Fruit fly (Drosophila melanogaster) whole organism, prepupa: ENCODE measurements around the gene eIF3l.

Experiments
- Blimp-1 ChIP-seq: fragments of 200-800 bp; sonication (Bioruptor generic); optimal IDR thresholded peaks from 3 replicates; lab custom pipeline; 2017; ENCODE audit warnings: missing biosample characterization, missing genetic modification characterization, mild to moderate bottlenecking, moderate library complexity, missing genetic modification reagents
- CG10669 ChIP-seq: fragments of 200-800 bp; sonication (Bioruptor generic); optimal IDR thresholded peaks from 3 replicates; lab custom pipeline; 2018; ENCODE audit warnings: missing biosample characterization, mild to moderate bottlenecking, missing genetic modification characterization, moderate library complexity
- CG11294 ChIP-seq: fragments of 200-800 bp; sonication (Bioruptor generic); IDR thresholded peaks from 2 replicates; pipeline ENCODE4 v1.3.6; 2022; ENCODE audit warnings: missing biosample characterization, missing genetic modification characterization
- CG11762 ChIP-seq: fragments of 200-800 bp; sonication (Bioruptor generic); optimal IDR thresholded peaks from 3 replicates; lab custom pipeline; 2016; ENCODE audit warnings: missing biosample characterization, missing genetic modification characterization; ENCODE audit not compliant: insufficient read depth
- CG11902 ChIP-seq: fragments of 200-800 bp; sonication (Bioruptor generic); optimal IDR thresholded peaks from 3 replicates; lab custom pipeline; 2016; ENCODE audit warnings: missing biosample characterization, missing genetic modification characterization
- CG15336 ChIP-seq: fragments of 200-800 bp; sonication (Bioruptor generic); IDR thresholded peaks from 2 replicates; pipeline ENCODE4 v1.3.6; 2022; ENCODE audit warnings: missing biosample characterization, missing genetic modification characterization
- CG16779 ChIP-seq: fragments of 200-800 bp; sonication (Bioruptor generic); optimal IDR thresholded peaks from 3 replicates; lab custom pipeline; 2017; ENCODE audit warnings: missing biosample characterization, mild to moderate bottlenecking, missing genetic modification characterization
- CG3032 ChIP-seq: fragments of 200-800 bp; optimal IDR thresholded peaks from 2 replicates; lab custom pipeline; 2019; ENCODE audit warnings: missing biosample characterization, mild to moderate bottlenecking, missing genetic modification characterization, moderate library complexity
- CG31627 ChIP-seq: fragments of 200-800 bp; sonication (Bioruptor generic); optimal IDR thresholded peaks from 3 replicates; lab custom pipeline; 2016; ENCODE audit warnings: missing biosample characterization, missing genetic modification characterization
- CG3919 ChIP-seq: fragments of 200-800 bp; sonication (Bioruptor generic); optimal IDR thresholded peaks from 3 replicates; lab custom pipeline; 2016; ENCODE audit warnings: missing biosample characterization, missing genetic modification characterization
- CG4318 ChIP-seq: fragments of 200-800 bp; sonication (Bioruptor generic); optimal IDR thresholded peaks from 3 replicates; lab custom pipeline; 2017; ENCODE audit warnings: missing biosample characterization, mild to moderate bottlenecking, missing genetic modification characterization
- CG6163 ChIP-seq: fragments of 200-800 bp; sonication (Bioruptor generic); IDR thresholded peaks from 3 replicates; pipeline ENCODE4 v1.3.6; 2022; ENCODE audit warnings: missing biosample characterization, missing genetic modification characterization
- CG6276 ChIP-seq: fragments of 200-800 bp; sonication (Bioruptor generic); optimal IDR thresholded peaks from 2 replicates; lab custom pipeline; 2017; ENCODE audit warnings: missing biosample characterization, mild to moderate bottlenecking, missing genetic modification characterization
- CG6808 ChIP-seq: fragments of 200-800 bp; sonication (Bioruptor generic); optimal IDR thresholded peaks from 3 replicates; lab custom pipeline; 2017; ENCODE audit warnings: missing biosample characterization, missing genetic modification characterization, mild to moderate bottlenecking, moderate library complexity, missing genetic modification reagents
- CG8119 ChIP-seq: fragments of 200-800 bp; sonication (Bioruptor generic); IDR thresholded peaks from 3 replicates; pipeline ENCODE4 v1.3.6; 2022; ENCODE audit warnings: missing biosample characterization, missing genetic modification characterization
- CG8319 ChIP-seq: fragments of 200-800 bp; sonication (Bioruptor generic); optimal IDR thresholded peaks from 3 replicates; lab custom pipeline; 2016; ENCODE audit warnings: missing biosample characterization, missing genetic modification characterization
- CG8632 ChIP-seq: fragments of 200-800 bp; sonication (Bioruptor generic); optimal IDR thresholded peaks from 3 replicates; lab custom pipeline; 2016; ENCODE audit warnings: missing biosample characterization, missing genetic modification characterization
- CG9139 ChIP-seq: fragments of 200-800 bp; sonication (Bioruptor generic); optimal IDR thresholded peaks from 3 replicates; lab custom pipeline; 2017; ENCODE audit warnings: missing biosample characterization, mild to moderate bottlenecking, missing genetic modification characterization
- Eip75B ChIP-seq: fragments of 200-800 bp; sonication (Bioruptor generic); optimal IDR thresholded peaks from 3 replicates; lab custom pipeline; 2016; ENCODE audit warnings: missing biosample characterization, missing genetic modification characterization
- Eip78C ChIP-seq: fragments of 200-800 bp; sonication (Bioruptor generic); peaks from one replicate; lab custom pipeline; 2016; ENCODE audit warnings: missing biosample characterization, missing genetic modification characterization
- Eip93F ChIP-seq: fragments of 200-800 bp; sonication (Bioruptor generic); optimal IDR thresholded peaks from 2 replicates; lab custom pipeline; 2016; ENCODE audit warnings: missing biosample characterization, mild to moderate bottlenecking, missing genetic modification characterization
- Ets21C ChIP-seq: fragments of 200-800 bp; sonication (Bioruptor generic); optimal IDR thresholded peaks from 3 replicates; lab custom pipeline; 2016; ENCODE audit warnings: missing biosample characterization, missing genetic modification characterization
- Ets96B ChIP-seq: fragments of 200-800 bp; optimal IDR thresholded peaks from 2 replicates; lab custom pipeline; 2019; ENCODE audit warnings: missing biosample characterization, mild to moderate bottlenecking, missing genetic modification characterization, moderate library complexity
- Gug ChIP-seq: fragments of 200-800 bp; sonication (Bioruptor generic); IDR thresholded peaks from 2 replicates; pipeline ENCODE4 v1.3.6; 2022; ENCODE audit warnings: missing biosample characterization, missing genetic modification characterization
- Hr39 ChIP-seq: fragments of 200-800 bp; sonication (Bioruptor generic); optimal IDR thresholded peaks from 2 replicates; lab custom pipeline; 2016; ENCODE audit warnings: missing biosample characterization, missing genetic modification characterization
- Hr4 ChIP-seq: fragments of 200-800 bp; sonication (Bioruptor generic); optimal IDR thresholded peaks from 3 replicates; lab custom pipeline; 2016; ENCODE audit warnings: missing biosample characterization, missing genetic modification characterization
- Met ChIP-seq: fragments of 200-800 bp; sonication (Bioruptor generic); optimal IDR thresholded peaks from 3 replicates; lab custom pipeline; 2016; ENCODE audit warnings: missing biosample characterization, missing genetic modification characterization
- Smox ChIP-seq: fragments of 200-800 bp; sonication (Bioruptor generic); optimal IDR thresholded peaks from 3 replicates; lab custom pipeline; 2016; ENCODE audit warnings: missing biosample characterization, missing genetic modification characterization
- Sox14 ChIP-seq: fragments of 200-800 bp; sonication (Bioruptor generic); optimal IDR thresholded peaks from 3 replicates; lab custom pipeline; 2016; ENCODE audit warnings: missing biosample characterization, missing genetic modification characterization
- Sox15 ChIP-seq: fragments of 200-800 bp; sonication (Bioruptor generic); optimal IDR thresholded peaks from 3 replicates; lab custom pipeline; 2016; ENCODE audit warnings: missing biosample characterization, missing genetic modification characterization
- achi ChIP-seq: fragments of 200-800 bp; sonication (Bioruptor generic); optimal IDR thresholded peaks from 3 replicates; lab custom pipeline; 2016; ENCODE audit warnings: missing biosample characterization, missing genetic modification characterization
- acj6 ChIP-seq: fragments of 200-800 bp; sonication (Bioruptor generic); optimal IDR thresholded peaks from 3 replicates; lab custom pipeline; 2016; ENCODE audit warnings: missing biosample characterization, missing genetic modification characterization
- dac ChIP-seq: fragments of 200-800 bp; sonication (Bioruptor generic); optimal IDR thresholded peaks from 2 replicates; lab custom pipeline; 2017; ENCODE audit warnings: missing biosample characterization, mild to moderate bottlenecking, missing genetic modification characterization
- dsx ChIP-seq: fragments of 200-800 bp; optimal IDR thresholded peaks from 3 replicates; lab custom pipeline; 2019; ENCODE audit warnings: missing biosample characterization, mild to moderate bottlenecking, missing genetic modification characterization, moderate library complexity; ENCODE audit not compliant: poor library complexity, severe bottlenecking
- eg ChIP-seq: fragments of 200-800 bp; sonication (Bioruptor generic); IDR thresholded peaks from 3 replicates; pipeline ENCODE4 v1.3.6; 2022; ENCODE audit warnings: missing biosample characterization, missing genetic modification characterization
- esn ChIP-seq: fragments of 200-800 bp; sonication (Bioruptor generic); optimal IDR thresholded peaks from 2 replicates; lab custom pipeline; 2016; ENCODE audit warnings: missing biosample characterization, mild to moderate bottlenecking, missing genetic modification characterization, moderate library complexity
- fd85E ChIP-seq: fragments of 200-800 bp; sonication (Bioruptor generic); optimal IDR thresholded peaks from 3 replicates; lab custom pipeline; 2016; ENCODE audit warnings: missing biosample characterization, missing genetic modification characterization
- fkh ChIP-seq: fragments of 200-800 bp; sonication (Bioruptor generic); optimal IDR thresholded peaks from 3 replicates; lab custom pipeline; 2017; ENCODE audit warnings: missing biosample characterization, mild to moderate bottlenecking, missing genetic modification characterization, moderate library complexity
- lz ChIP-seq: fragments of 200-800 bp; sonication (Bioruptor generic); optimal IDR thresholded peaks from 3 replicates; lab custom pipeline; 2016; ENCODE audit warnings: missing biosample characterization, missing genetic modification characterization
- net ChIP-seq: fragments of 200-800 bp; sonication (Bioruptor generic); optimal IDR thresholded peaks from 3 replicates; lab custom pipeline; 2016; ENCODE audit warnings: missing biosample characterization, missing genetic modification characterization
- pdm3 ChIP-seq: fragments of 200-800 bp; sonication (Bioruptor generic); optimal IDR thresholded peaks from 3 replicates; lab custom pipeline; 2016; ENCODE audit warnings: missing biosample characterization, missing genetic modification characterization
- salr ChIP-seq, 2 experiments: fragments of 200-800 bp; sonication (Bioruptor generic); optimal IDR thresholded peaks; 3 replicates each; lab custom pipeline; 2016 to 2018; ENCODE audit warnings: missing biosample characterization in 2 of 2, missing genetic modification characterization in 2 of 2, mild to moderate bottlenecking in 1 of 2
- spab ChIP-seq: fragments of 200-800 bp; sonication (Bioruptor generic); optimal IDR thresholded peaks from 2 replicates; lab custom pipeline; 2017; ENCODE audit warnings: missing biosample characterization, mild to moderate bottlenecking, missing genetic modification characterization, missing genetic modification reagents
- ss ChIP-seq, 2 experiments: fragments of 200-800 bp; sonication (Bioruptor generic); optimal IDR thresholded peaks; 2 replicates in 1 of 2; 3 replicates in 1 of 2; lab custom pipeline; 2017 to 2018; ENCODE audit warnings: mild to moderate bottlenecking in 2 of 2, missing biosample characterization in 2 of 2, missing genetic modification characterization in 2 of 2, moderate library complexity in 1 of 2
- svp ChIP-seq: fragments of 200-800 bp; sonication (Bioruptor generic); peaks from one replicate; lab custom pipeline; 2016; ENCODE audit warnings: missing biosample characterization, missing genetic modification characterization
- vri ChIP-seq: fragments of 200-800 bp; sonication (Bioruptor generic); optimal IDR thresholded peaks from 3 replicates; lab custom pipeline; 2016; ENCODE audit warnings: missing biosample characterization, mild to moderate bottlenecking, missing genetic modification characterization

The eIF3l gene

DNA sequence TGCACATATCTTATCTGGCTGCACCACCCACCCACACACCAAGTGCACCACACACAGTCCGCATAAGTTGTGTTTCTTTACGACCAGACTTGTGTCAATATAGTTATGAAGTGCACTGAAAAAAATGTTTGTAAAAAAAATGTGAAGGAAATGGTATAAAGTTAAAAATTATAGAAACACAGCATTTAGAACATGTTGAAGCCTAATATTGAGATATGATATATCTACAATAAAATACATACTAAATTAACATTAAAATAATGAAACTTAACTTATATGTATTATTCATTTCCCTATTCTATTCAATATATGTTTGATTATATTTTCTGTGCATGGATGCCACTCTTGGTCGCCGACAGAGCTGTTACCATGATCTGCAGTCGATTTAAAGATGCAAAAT is 32.9 kb downstream of the eIF3l start (continued):
- TF ChIP-seq dsx (GFP tag; lab: Kevin White, UChicago) (peak; percentile 50), CG6163 (GFP tag; lab: Robert Waterston, UW) (0 out of 3 replicates have a peak, but pooled peaks have one; percentile 26), Sox15 (GFP tag; lab: Kevin White, UChicago) (no peak), lz (GFP tag; lab: Kevin White, UChicago) (no peak), Smox (no peak), CG15336 (GFP tag; lab: Robert Waterston, UW) (peak; percentile 48), CG11902 (GFP tag; lab: Kevin White, UChicago) (no peak), fd85E (no peak), CG6276 (peak; percentile 16), Blimp-1 (GFP tag; lab: Kevin White, UChicago) (no peak)
- TF ChIP-seq, all 60 proteins: peak for 23

- TF ChIP-seq esn (GFP tag; lab: Kevin White, UChicago), result peak; percentile 84
- TF ChIP-seq acj6 (GFP tag; lab: Kevin White, UChicago), result peak; percentile 83
- TF ChIP-seq CG6276, result peak; percentile 59
- peak; percentile 79 for TF ChIP-seq net (GFP tag; lab: Kevin White, UChicago)
- peak; percentile 69 to 70 for TF ChIP-seq ss (GFP tag; optimal IDR thresholded peaks at IDR 0.05; lab: Kevin White, UChicago)
- TF ChIP-seq CG8632 (GFP tag; lab: Kevin White, UChicago), result peak; percentile 87
- TF ChIP-seq Sox14 (GFP tag; lab: Kevin White, UChicago), result peak; percentile 77
- TF ChIP-seq Eip93F, result peak; percentile 17
- peak; percentile 81 for TF ChIP-seq CG31627 (GFP tag; lab: Kevin White, UChicago)
- TF ChIP-seq eg (GFP tag; lab: Robert Waterston, UW), result peak; percentile 70
- peak; percentile 15 to 83 for TF ChIP-seq salr (GFP tag; optimal IDR thresholded peaks at IDR 0.05; lab: Kevin White, UChicago)
- TF ChIP-seq CG4318 (GFP tag; lab: Kevin White, UChicago), result peak; percentile 54
- TF ChIP-seq CG11294 (GFP tag; lab: Robert Waterston, UW), result peak; percentile 39; the same call in 1 of the 2 replicates
- peak; percentile 88 for TF ChIP-seq CG3032
- peak; percentile 63 for TF ChIP-seq spab (GFP tag; lab: Kevin White, UChicago)
- TF ChIP-seq Met (GFP tag; lab: Kevin White, UChicago), result peak; percentile 87
- TF ChIP-seq Sox15 (GFP tag; lab: Kevin White, UChicago), result peak; percentile 65
- TF ChIP-seq fkh, result peak; percentile 7
- TF ChIP-seq Hr39 (GFP tag; lab: Kevin White, UChicago), result peak; percentile 75
- peak; percentile 74 for TF ChIP-seq lz (GFP tag; lab: Kevin White, UChicago)
- peak; percentile 35 for TF ChIP-seq Hr4 (GFP tag; lab: Kevin White, UChicago)
- TF ChIP-seq Eip78C (GFP tag; lab: Kevin White, UChicago), result peak; percentile 95
- peak; percentile 63; the same call in 1 of the 2 replicates for TF ChIP-seq Gug (GFP tag; lab: Robert Waterston, UW)
- TF ChIP-seq CG9139 (GFP tag; lab: Kevin White, UChicago), result peak; percentile 62
- peak; percentile 57 for TF ChIP-seq pdm3 (GFP tag; lab: Kevin White, UChicago)
- peak; percentile 82 for TF ChIP-seq Ets96B (tag; lab: Kevin White, UChicago)
- peak; percentile 69 for TF ChIP-seq CG10669 (GFP tag; lab: Kevin White, UChicago)
- TF ChIP-seq achi (GFP tag; lab: Kevin White, UChicago), result peak; percentile 80
- TF ChIP-seq CG16779 (tag; lab: Kevin White, UChicago), result peak; percentile 13
- TF ChIP-seq Ets21C (GFP tag; lab: Kevin White, UChicago), result peak; percentile 31
- TF ChIP-seq CG11762 (GFP tag; lab: Kevin White, UChicago), result peak; percentile 59
- TF ChIP-seq Eip75B (GFP tag; lab: Kevin White, UChicago), result peak; percentile 65
- peak; percentile 63 for TF ChIP-seq CG6163 (GFP tag; lab: Robert Waterston, UW)
- peak; percentile 83 for TF ChIP-seq dsx (GFP tag; lab: Kevin White, UChicago)
- peak; percentile 73 for TF ChIP-seq Blimp-1 (GFP tag; lab: Kevin White, UChicago)
- no peak for TF ChIP-seq fd85E
- TF ChIP-seq svp, result peak; percentile 93
- peak; percentile 47 for TF ChIP-seq CG11902 (GFP tag; lab: Kevin White, UChicago)
- TF ChIP-seq CG8319, result peak; percentile 60
- peak; percentile 50 for TF ChIP-seq vri (GFP tag; lab: Kevin White, UChicago)
- peak; percentile 62 for TF ChIP-seq CG6808
- TF ChIP-seq dac, result peak; percentile 4
- peak; percentile 78 for TF ChIP-seq CG3919 (GFP tag; lab: Kevin White, UChicago)
- peak; percentile 75 for TF ChIP-seq CG8119 (GFP tag; lab: Robert Waterston, UW)
These were observed 34.6 kb downstream of the eIF3l start for dm6 chr3L:12111081-12111958.
